Worm (Caenorhabditis elegans) whole organism, young adult: ENCODE data around the gene ech-9.

ENCODE experiments used
- B0019.2 ChIP-seq: fragments of 200-800 bp; sonication (Bioruptor generic); conservative IDR thresholded peaks from 2 replicates; pipeline ENCODE4 v1.3.6; 2022; ENCODE audit warnings: missing genetic modification reagents, missing genetic modification characterization, missing compliant biosample characterization
- B0261.1 ChIP-seq: sonication (generic microtip); optimal IDR thresholded peaks from 2 replicates; lab custom pipeline; 2016; ENCODE audit warnings: mild to moderate bottlenecking, missing genetic modification characterization, moderate library complexity, missing compliant biosample characterization
- C17E4.6 ChIP-seq: fragments of 200-800 bp; sonication (Bioruptor generic); IDR thresholded peaks from 2 replicates; pipeline ENCODE4 v1.3.6; 2022; ENCODE audit warnings: missing genetic modification reagents, missing genetic modification characterization, missing compliant biosample characterization
- F37B4.10 ChIP-seq: fragments of 200-800 bp; sonication (Bioruptor generic); IDR thresholded peaks from 2 replicates; pipeline ENCODE4 v1.3.6; 2022; ENCODE audit warnings: missing genetic modification characterization, missing compliant biosample characterization
- F55B11.4 ChIP-seq: sonication (generic microtip); optimal IDR thresholded peaks from 2 replicates; lab custom pipeline; 2016; ENCODE audit warnings: missing compliant biosample characterization, missing genetic modification characterization, borderline replicate concordance; ENCODE audit not compliant: insufficient read depth
- F57A8.1 ChIP-seq: fragments of 200-800 bp; sonication (Bioruptor generic); optimal IDR thresholded peaks from 2 replicates; lab custom pipeline; 2018; ENCODE audit warnings: mild to moderate bottlenecking, missing genetic modification characterization, moderate library complexity, missing compliant biosample characterization
- T26A5.8 ChIP-seq: sonication (generic microtip); optimal IDR thresholded peaks from 2 replicates; lab custom pipeline; 2016; ENCODE audit warnings: missing genetic modification characterization, missing compliant biosample characterization
- bed-1 ChIP-seq: fragments of 200-800 bp; sonication (Bioruptor generic); IDR thresholded peaks from 2 replicates; pipeline ENCODE4 v1.3.6; 2022; ENCODE audit warnings: missing genetic modification reagents, missing genetic modification characterization, missing compliant biosample characterization
- ccch-3 ChIP-seq: fragments of 200-800 bp; sonication (Bioruptor generic); optimal IDR thresholded peaks from 2 replicates; lab custom pipeline; 2018; ENCODE audit warnings: mild to moderate bottlenecking, missing genetic modification characterization, missing compliant biosample characterization
- ceh-100 ChIP-seq: fragments of 200-800 bp; sonication (Bioruptor generic); IDR thresholded peaks from 2 replicates; pipeline ENCODE4 v1.3.6; 2022; ENCODE audit warnings: missing genetic modification reagents, missing genetic modification characterization, missing compliant biosample characterization
- ceh-91 ChIP-seq: fragments of 200-800 bp; sonication (Bioruptor generic); IDR thresholded peaks from 2 replicates; pipeline ENCODE4 v1.3.6; 2022; ENCODE audit warnings: missing genetic modification reagents, missing genetic modification characterization, missing compliant biosample characterization
- dox-1 ChIP-seq: fragments of 200-800 bp; sonication (Bioruptor generic); IDR thresholded peaks from 2 replicates; pipeline ENCODE4 v1.3.6; 2022; ENCODE audit warnings: missing genetic modification reagents, missing genetic modification characterization, missing compliant biosample characterization
- dpff-1 ChIP-seq: sonication (generic microtip); optimal IDR thresholded peaks from 2 replicates; lab custom pipeline; 2017; ENCODE audit warnings: mild to moderate bottlenecking, missing genetic modification characterization, missing compliant biosample characterization
- efl-1 ChIP-seq: fragments of 150-350 bp; optimal IDR thresholded peaks from 2 replicates; lab custom pipeline; 2014; ENCODE audit warnings: missing biosample characterization, missing genetic modification reagents, missing genetic modification characterization
- ets-4 ChIP-seq: fragments of 200-800 bp; sonication (Bioruptor generic); optimal IDR thresholded peaks from 2 replicates; lab custom pipeline; 2018; ENCODE audit warnings: mild to moderate bottlenecking, missing genetic modification characterization, missing compliant biosample characterization
- fkh-3 ChIP-seq: sonication (generic microtip); optimal IDR thresholded peaks from 2 replicates; lab custom pipeline; 2016; ENCODE audit warnings: mild to moderate bottlenecking, missing genetic modification characterization, missing compliant biosample characterization
- let-607 ChIP-seq, 2 experiments: fragments of 200-800 bp in 1 of 2; sonication (Bioruptor generic) in 1 of 2; sonication (generic microtip) in 1 of 2; optimal IDR thresholded peaks; 2 replicates each; lab custom pipeline; 2016 to 2018; ENCODE audit warnings: mild to moderate bottlenecking in 2 of 2, missing compliant biosample characterization in 2 of 2, missing genetic modification characterization in 2 of 2, moderate library complexity in 2 of 2, missing genotype in 1 of 2
- lin-26 ChIP-seq: fragments of 200-800 bp; sonication (Bioruptor generic); IDR thresholded peaks from 2 replicates; pipeline ENCODE4 v1.3.6; 2022; ENCODE audit warnings: missing genetic modification reagents, missing genetic modification characterization, missing compliant biosample characterization
- madf-10 ChIP-seq: sonication (generic microtip); optimal IDR thresholded peaks from 2 replicates; lab custom pipeline; 2016; ENCODE audit warnings: mild to moderate bottlenecking, missing genetic modification characterization, missing compliant biosample characterization
- mel-28 ChIP-seq: sonication (generic microtip); optimal IDR thresholded peaks from 2 replicates; lab custom pipeline; 2016; ENCODE audit warnings: borderline replicate concordance, mild to moderate bottlenecking, missing genetic modification characterization, missing compliant biosample characterization
- nhr-120 ChIP-seq: fragments of 200-800 bp; sonication (Bioruptor generic); IDR thresholded peaks from 2 replicates; pipeline ENCODE4 v1.3.6; 2022; ENCODE audit warnings: missing genetic modification characterization, missing compliant biosample characterization
- nhr-80 ChIP-seq: sonication (generic microtip); optimal IDR thresholded peaks from 2 replicates; lab custom pipeline; 2016; ENCODE audit warnings: missing genetic modification characterization, missing compliant biosample characterization
- nhr-90 ChIP-seq: sonication (generic microtip); optimal IDR thresholded peaks from 2 replicates; lab custom pipeline; 2016; ENCODE audit warnings: missing genotype, mild to moderate bottlenecking, missing genetic modification characterization, missing compliant biosample characterization
- rec-8 ChIP-seq, 2 experiments: sonication (generic microtip); optimal IDR thresholded peaks; 2 replicates each; lab custom pipeline; 2016; ENCODE audit warnings: mild to moderate bottlenecking in 2 of 2, missing genetic modification characterization in 2 of 2, missing genetic modification reagents in 2 of 2, missing genotype in 2 of 2, missing biosample characterization in 1 of 2, missing compliant biosample characterization in 1 of 2, moderate library complexity in 1 of 2
- snpc-4 ChIP-seq, 5 experiments: fragments of 150-350 bp in 1 of 5; sonication (generic microtip) in 4 of 5; optimal IDR thresholded peaks; 2 replicates each; lab custom pipeline; 2014 to 2018; ENCODE audit warnings: missing genetic modification characterization in 5 of 5, missing biosample characterization in 3 of 5, antibody characterized with exemption in 2 of 5, mild to moderate bottlenecking in 2 of 5, missing compliant biosample characterization in 2 of 5, missing genotype in 2 of 5, moderate library complexity in 2 of 5, missing genetic modification reagents in 1 of 5
- somi-1 ChIP-seq: fragments of 200-800 bp; sonication (Bioruptor generic); optimal IDR thresholded peaks from 2 replicates; lab custom pipeline; 2018; ENCODE audit warnings: mild to moderate bottlenecking, missing genetic modification characterization, missing compliant biosample characterization
- tlf-1 ChIP-seq: fragments of 200-800 bp; sonication (Bioruptor generic); optimal IDR thresholded peaks from 2 replicates; lab custom pipeline; 2018; ENCODE audit warnings: mild to moderate bottlenecking, missing genetic modification characterization, missing compliant biosample characterization
- ztf-18 ChIP-seq: sonication (generic microtip); optimal IDR thresholded peaks from 2 replicates; lab custom pipeline; 2016; ENCODE audit warnings: missing genotype, mild to moderate bottlenecking, missing genetic modification characterization, missing compliant biosample characterization
- ztf-28 ChIP-seq: fragments of 200-800 bp; sonication (Bioruptor generic); IDR thresholded peaks from 2 replicates; pipeline ENCODE4 v1.3.6; 2022; ENCODE audit warnings: missing genetic modification reagents, missing genetic modification characterization, missing compliant biosample characterization

ech-9 gene

ce11 chrIV:10242458-10243123 is 7.5 kb upstream of the ech-9 start (continued):
- TF ChIP-seq dpff-1 (tag; lab: Kevin White, UChicago) (no peak), lin-26 (GFP tag; lab: Robert Waterston, UW) (no peak), let-607 (tag; optimal IDR thresholded peaks at IDR 0.05; lab: Kevin White, UChicago) (no peak), C17E4.6 (GFP tag; lab: Robert Waterston, UW) (no peak), somi-1 (no peak), nhr-90 (tag; lab: Kevin White, UChicago) (no peak), tlf-1 (GFP tag; lab: Kevin White, UChicago) (no peak), bed-1 (GFP tag; lab: Robert Waterston, UW) (no peak)

ce11 chrIV:10241659-10242058 is 6.5 kb upstream of the ech-9 start, which contains the start of gene lipl-7:
Gene lipl-7, minus strand, starts transcription at chrIV:10241823.
- TF ChIP-seq F37B4.10 (no peak), B0019.2 (GFP tag; lab: Robert Waterston, UW) (no peak), fkh-3 (tag; lab: Kevin White, UChicago) (no peak), ceh-91 (GFP tag; lab: Robert Waterston, UW) (no peak), dox-1 (GFP tag; lab: Robert Waterston, UW) (no peak)

DNA sequence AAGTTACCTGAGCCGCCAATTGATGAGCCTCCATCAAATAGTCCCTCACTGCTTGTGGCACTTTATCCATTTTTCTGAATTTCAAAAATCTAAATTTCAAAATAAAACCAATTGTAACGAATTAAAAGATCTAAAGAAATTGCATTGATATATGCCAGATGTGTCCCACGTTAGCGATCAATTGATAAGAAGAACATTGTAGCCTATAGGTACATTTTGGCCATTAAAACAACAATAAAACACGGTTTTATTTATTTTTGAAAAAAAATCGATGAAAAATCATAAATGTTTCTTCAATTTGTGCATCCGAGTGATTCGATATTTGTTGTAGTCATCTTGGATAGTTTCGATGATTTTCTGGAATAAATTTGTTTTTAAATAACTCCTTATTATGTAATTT is 3.9 kb upstream of the ech-9 start, which contains the start of gene ech-8:
Gene ech-8, minus strand, starts transcription at position 132 of the 400 bp plus-strand sequence.
- TF ChIP-seq snpc-4 (GFP tag; optimal IDR thresholded peaks at IDR 0.05; lab: Kevin White, UChicago) (no peak), snpc-4 (tag; optimal IDR thresholded peaks at IDR 0.05; lab: Kevin White, UChicago) (no peak), ceh-100 (GFP tag; lab: Robert Waterston, UW) (no peak), mel-28 (no peak), madf-10 (tag; lab: Kevin White, UChicago) (no peak), ztf-28 (GFP tag; lab: Robert Waterston, UW) (no peak)

ce11 chrIV:10236106-10236505 is 977 bp upstream of the ech-9 start:
- TF ChIP-seq B0261.1 (no peak), nhr-80 (tag; lab: Kevin White, UChicago) (peak; percentile 68), let-607 (tag; optimal IDR thresholded peaks at IDR 0.05; lab: Kevin White, UChicago) (peak in 1 of 2 experiments; percentile 12), ets-4 (GFP tag; lab: Kevin White, UChicago) (peak; percentile 52)

DNA sequence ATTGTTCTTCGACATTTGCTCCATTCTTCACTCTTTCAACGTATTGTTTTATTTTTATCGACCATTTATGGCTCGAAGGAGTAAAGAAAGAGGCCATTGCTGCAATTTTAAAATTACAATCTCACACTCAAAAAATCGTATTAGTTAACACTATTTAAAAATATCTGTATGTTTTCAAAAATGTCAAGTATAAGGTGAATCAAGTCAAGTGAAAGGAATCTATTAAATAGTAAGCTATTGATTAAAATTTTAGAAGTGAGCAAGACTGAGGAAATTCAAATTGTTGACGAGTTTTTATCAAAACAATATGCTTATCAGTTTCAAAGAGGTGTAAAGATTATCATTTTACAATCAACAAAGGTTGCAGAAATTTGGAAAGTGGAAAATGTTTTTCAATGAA is 2.7 kb downstream of the ech-9 start, which contains the start of gene F01G10.4:
Gene F01G10.4, minus strand, starts transcription at position 101 of the 400 bp plus-strand sequence.
- no peak for TF ChIP-seq F57A8.1 (GFP tag; lab: Kevin White, UChicago)
- no peak for TF ChIP-seq ztf-18
- TF ChIP-seq nhr-120 (GFP tag; lab: Robert Waterston, UW): no peak
- TF ChIP-seq T26A5.8 (tag; lab: Kevin White, UChicago): no peak
- no peak for TF ChIP-seq ccch-3 (GFP tag; lab: Kevin White, UChicago)
- TF ChIP-seq rec-8 (tag; optimal IDR thresholded peaks at IDR 0.05; lab: Kevin White, UChicago): no peak
- no peak for TF ChIP-seq nhr-90 (tag; lab: Kevin White, UChicago)
- no peak for TF ChIP-seq somi-1
- TF ChIP-seq F37B4.10: no peak
- TF ChIP-seq ztf-28 (GFP tag; lab: Robert Waterston, UW): no peak
- no peak for TF ChIP-seq F55B11.4
- TF ChIP-seq efl-1 (GFP tag; lab: Kevin White, UChicago): no peak
